Worm (Caenorhabditis elegans): ENCODE results near the gene C18A3.7.

Gene C18A3.7

DNA sequence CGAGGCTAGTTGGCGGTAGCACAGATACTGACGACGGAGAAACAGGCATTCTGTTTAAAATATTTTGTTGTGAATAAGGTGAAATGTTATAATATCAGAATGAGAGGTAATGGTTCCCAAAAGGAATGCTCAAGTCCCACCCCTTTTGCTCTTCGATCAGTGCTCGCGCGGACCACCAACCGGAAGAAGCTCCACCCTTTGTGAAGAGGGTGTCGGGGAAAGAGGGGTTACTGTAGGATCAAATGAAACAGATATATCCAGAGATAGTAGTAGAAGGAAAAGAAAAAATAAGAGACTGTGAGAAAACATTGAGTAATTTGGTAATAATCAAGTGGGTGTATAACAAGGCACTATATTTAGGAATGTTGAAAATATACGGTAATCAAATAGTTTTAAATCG lies 43.9 kb upstream of the C18A3.7 start, which contains the start of the genes dmd-5 and F10C1.1:
Gene dmd-5, minus strand, starts transcription at position 101 of the 400 bp plus-strand sequence.
Gene F10C1.1, plus strand, starts transcription at position 110 of the 400 bp plus-strand sequence.
- TF ChIP-seq sea-2 (GFP tag; IDR thresholded peaks at IDR 0.05) (no peak), F33H1.4 (GFP tag; IDR thresholded peaks at IDR 0.05) (no peak), B0019.2 (GFP tag; conservative IDR thresholded peaks at IDR 0.05) (no peak), atf-7 (tag; optimal IDR thresholded peaks at IDR 0.05) (no peak), tlf-1 (GFP tag; optimal IDR thresholded peaks at IDR 0.05) (no peak)

DNA sequence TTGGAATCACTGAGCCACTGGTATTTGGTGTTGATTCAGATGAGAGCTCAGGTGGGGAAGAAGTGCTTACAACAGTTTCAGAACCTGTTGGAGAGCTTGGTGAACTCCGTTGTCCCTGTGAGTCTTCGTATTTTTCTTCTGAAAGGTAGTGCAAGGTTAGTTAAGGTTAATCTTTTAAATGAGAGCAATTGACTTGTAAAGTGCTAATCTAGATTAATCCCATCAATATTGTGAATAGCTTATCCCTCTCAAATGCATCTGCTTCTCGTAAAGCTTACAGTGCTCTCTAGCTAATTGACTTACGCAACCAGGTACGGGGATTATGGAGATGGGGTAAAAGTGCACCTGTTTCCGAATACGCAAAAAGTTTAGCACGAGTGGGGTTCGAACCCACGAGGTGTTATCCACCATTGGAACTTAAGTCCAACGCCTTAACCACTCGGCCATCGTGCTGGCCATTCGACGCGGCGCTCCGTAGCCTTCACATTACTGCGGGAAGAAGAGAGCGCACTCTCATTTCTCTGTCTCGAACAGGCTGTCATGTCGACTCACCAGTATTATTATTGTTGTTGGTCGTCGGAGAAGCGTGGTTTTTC lies 42.4 kb upstream of the C18A3.7 start:
- TF ChIP-seq T07F8.4 (tag; optimal IDR thresholded peaks at IDR 0.05) (peak; percentile 37), madf-3 (GFP tag; IDR thresholded peaks at IDR 0.05) (0 out of 2 replicates have a peak, but pooled peaks have one; percentile 55), egrh-3 (GFP tag; IDR thresholded peaks at IDR 0.05) (peak; percentile 33; the same call in 1 of the 2 replicates), ceh-100 (GFP tag; IDR thresholded peaks at IDR 0.05) (0 out of 2 replicates have a peak, but pooled peaks have one; percentile 27), cebp-2 (GFP tag; IDR thresholded peaks at IDR 0.05) (no peak), chd-7 (tag; optimal IDR thresholded peaks at IDR 0.05) (peak; percentile 52), egl-44 (GFP tag; IDR thresholded peaks at IDR 0.05) (0 out of 2 replicates have a peak, but pooled peaks have one; percentile 40), hmg-1.2 (GFP tag; IDR thresholded peaks at IDR 0.05) (peak; percentile 78), fkh-3 (tag; optimal IDR thresholded peaks at IDR 0.05) (peak; percentile 10), mcd-1 (GFP tag; IDR thresholded peaks at IDR 0.05) (peak; percentile 38; the same call in 1 of the 2 replicates), xnd-1 (tag; optimal IDR thresholded peaks at IDR 0.05) (no peak), lin-26 (GFP tag; IDR thresholded peaks at IDR 0.05) (peak; percentile 86), snpc-1.3 (tag; optimal IDR thresholded peaks at IDR 0.05; ENCODE audit: insufficient read depth) (peak; percentile 20), Y79H2A.3 (GFP tag; conservative IDR thresholded peaks at IDR 0.05) (peak; percentile 47; the same call in 1 of the 2 replicates), F33H1.4 (GFP tag; IDR thresholded peaks at IDR 0.05) (0 out of 2 replicates have a peak, but pooled peaks have one; percentile 13), F57A8.1 (GFP tag; optimal IDR thresholded peaks at IDR 0.05) (no peak), attf-6 (GFP tag; IDR thresholded peaks at IDR 0.05) (peak; percentile 24; the same call in 1 of the 2 replicates), ceh-27 (GFP tag; optimal IDR thresholded peaks at IDR 0.05) (peak; percentile 75), zim-3 (tag; optimal IDR thresholded peaks at IDR 0.05) (peak; percentile 54), K12H6.12 (tag; optimal IDR thresholded peaks at IDR 0.05) (peak; percentile 13), F23B12.7 (tag; optimal IDR thresholded peaks at IDR 0.05; ENCODE audit: insufficient read depth) (no peak), Y53G8AR.9 (GFP tag; conservative IDR thresholded peaks at IDR 0.05) (0 out of 2 replicates have a peak, but pooled peaks have one; percentile 57), mxl-1 (tag; optimal IDR thresholded peaks at IDR 0.05) (peak; percentile 30), lsy-27 (tag; optimal IDR thresholded peaks at IDR 0.05; ENCODE audit: borderline replicate concordance, insufficient read depth) (no peak), zfh-2 (GFP tag; conservative IDR thresholded peaks at IDR 0.05) (peak; percentile 59; the same call in 1 of the 2 replicates), C17E4.6 (GFP tag; IDR thresholded peaks at IDR 0.05) (no peak), dox-1 (GFP tag; IDR thresholded peaks at IDR 0.05) (peak; percentile 73), ztf-28 (GFP tag; IDR thresholded peaks at IDR 0.05) (0 out of 2 replicates have a peak, but pooled peaks have one; percentile 50), madf-6 (GFP tag; IDR thresholded peaks at IDR 0.05) (peak; percentile 57), rec-8 (tag; optimal IDR thresholded peaks at IDR 0.05) (peak; percentile 16 to 63), rcor-1 (GFP tag; IDR thresholded peaks at IDR 0.05) (peak; percentile 64), atf-7 (tag; optimal IDR thresholded peaks at IDR 0.05) (peak; percentile 6), F52B5.7 (tag; optimal IDR thresholded peaks at IDR 0.05) (peak; percentile 12), Y56A3A.18 (GFP tag; IDR thresholded peaks at IDR 0.05) (peak; percentile 55; the same call in 1 of the 2 replicates), snpc-4 (GFP tag; optimal IDR thresholded peaks at IDR 0.05) (no peak), snpc-4 (tag; optimal IDR thresholded peaks at IDR 0.05) (peak in 3 of 4 experiments; percentile 0 to 70 (median 62)), sea-2 (GFP tag; IDR thresholded peaks at IDR 0.05) (no peak), lin-35 (GFP tag; optimal IDR thresholded peaks at IDR 0.05) (no peak), somi-1 (GFP tag; optimal IDR thresholded peaks at IDR 0.05) (peak; percentile 57), bed-1 (GFP tag; IDR thresholded peaks at IDR 0.05) (no peak), ztf-18 (tag; optimal IDR thresholded peaks at IDR 0.05) (peak; percentile 58), madf-10 (tag; optimal IDR thresholded peaks at IDR 0.05) (peak; percentile 25)

All from whole organism, young adult.